Fruit fly (Drosophila melanogaster) whole organism, prepupa: ENCODE results near the gene Bx.
A peak's percentile ranks its signal among the peaks of the same experiment; 100 is the strongest.

Source experiments
- Blimp-1 ChIP-seq: fragments of 200-800 bp; sonication (Bioruptor generic); optimal IDR thresholded peaks from 3 replicates; lab custom pipeline; 2017; ENCODE audit warnings: missing biosample characterization, missing genetic modification characterization, mild to moderate bottlenecking, moderate library complexity, missing genetic modification reagents
- CG10631 ChIP-seq: fragments of 200-800 bp; sonication (Bioruptor generic); optimal IDR thresholded peaks from 2 replicates; lab custom pipeline; 2016; ENCODE audit warnings: missing biosample characterization, missing genetic modification characterization
- CG11762 ChIP-seq: fragments of 200-800 bp; sonication (Bioruptor generic); optimal IDR thresholded peaks from 3 replicates; lab custom pipeline; 2016; ENCODE audit warnings: missing biosample characterization, missing genetic modification characterization; ENCODE audit not compliant: insufficient read depth
- CG11902 ChIP-seq: fragments of 200-800 bp; sonication (Bioruptor generic); optimal IDR thresholded peaks from 3 replicates; lab custom pipeline; 2016; ENCODE audit warnings: missing biosample characterization, missing genetic modification characterization
- CG15336 ChIP-seq: fragments of 200-800 bp; sonication (Bioruptor generic); IDR thresholded peaks from 2 replicates; pipeline ENCODE4 v1.3.6; 2022; ENCODE audit warnings: missing biosample characterization, missing genetic modification characterization
- CG1621 ChIP-seq: fragments of 200-800 bp; sonication (Bioruptor generic); optimal IDR thresholded peaks from 3 replicates; lab custom pipeline; 2018; ENCODE audit warnings: missing biosample characterization, mild to moderate bottlenecking, missing genetic modification characterization
- CG16779 ChIP-seq: fragments of 200-800 bp; sonication (Bioruptor generic); optimal IDR thresholded peaks from 3 replicates; lab custom pipeline; 2017; ENCODE audit warnings: missing biosample characterization, mild to moderate bottlenecking, missing genetic modification characterization
- CG3032 ChIP-seq: fragments of 200-800 bp; optimal IDR thresholded peaks from 2 replicates; lab custom pipeline; 2019; ENCODE audit warnings: missing biosample characterization, mild to moderate bottlenecking, missing genetic modification characterization, moderate library complexity
- CG31627 ChIP-seq: fragments of 200-800 bp; sonication (Bioruptor generic); optimal IDR thresholded peaks from 3 replicates; lab custom pipeline; 2016; ENCODE audit warnings: missing biosample characterization, missing genetic modification characterization
- CG32006 ChIP-seq: fragments of 200-800 bp; sonication (Bioruptor generic); optimal IDR thresholded peaks from 3 replicates; lab custom pipeline; 2017; ENCODE audit warnings: missing biosample characterization, mild to moderate bottlenecking, missing genetic modification characterization
- CG34406 ChIP-seq: fragments of 200-800 bp; sonication (Bioruptor generic); optimal IDR thresholded peaks from 3 replicates; lab custom pipeline; 2016; ENCODE audit warnings: missing biosample characterization, missing genetic modification characterization
- CG3919 ChIP-seq: fragments of 200-800 bp; sonication (Bioruptor generic); optimal IDR thresholded peaks from 3 replicates; lab custom pipeline; 2016; ENCODE audit warnings: missing biosample characterization, missing genetic modification characterization
- CG4318 ChIP-seq: fragments of 200-800 bp; sonication (Bioruptor generic); optimal IDR thresholded peaks from 3 replicates; lab custom pipeline; 2017; ENCODE audit warnings: missing biosample characterization, mild to moderate bottlenecking, missing genetic modification characterization
- CG6163 ChIP-seq: fragments of 200-800 bp; sonication (Bioruptor generic); IDR thresholded peaks from 3 replicates; pipeline ENCODE4 v1.3.6; 2022; ENCODE audit warnings: missing biosample characterization, missing genetic modification characterization
- CG6276 ChIP-seq: fragments of 200-800 bp; sonication (Bioruptor generic); optimal IDR thresholded peaks from 2 replicates; lab custom pipeline; 2017; ENCODE audit warnings: missing biosample characterization, mild to moderate bottlenecking, missing genetic modification characterization
- CG6808 ChIP-seq: fragments of 200-800 bp; sonication (Bioruptor generic); optimal IDR thresholded peaks from 3 replicates; lab custom pipeline; 2017; ENCODE audit warnings: missing biosample characterization, missing genetic modification characterization, mild to moderate bottlenecking, moderate library complexity, missing genetic modification reagents
- CG7368 ChIP-seq: fragments of 200-800 bp; sonication (Bioruptor generic); optimal IDR thresholded peaks from 3 replicates; lab custom pipeline; 2016; ENCODE audit warnings: missing biosample characterization, missing genetic modification characterization
- CG8119 ChIP-seq: fragments of 200-800 bp; sonication (Bioruptor generic); IDR thresholded peaks from 3 replicates; pipeline ENCODE4 v1.3.6; 2022; ENCODE audit warnings: missing biosample characterization, missing genetic modification characterization
- CG8319 ChIP-seq: fragments of 200-800 bp; sonication (Bioruptor generic); optimal IDR thresholded peaks from 3 replicates; lab custom pipeline; 2016; ENCODE audit warnings: missing biosample characterization, missing genetic modification characterization
- CG8632 ChIP-seq: fragments of 200-800 bp; sonication (Bioruptor generic); optimal IDR thresholded peaks from 3 replicates; lab custom pipeline; 2016; ENCODE audit warnings: missing biosample characterization, missing genetic modification characterization
- CG9139 ChIP-seq: fragments of 200-800 bp; sonication (Bioruptor generic); optimal IDR thresholded peaks from 3 replicates; lab custom pipeline; 2017; ENCODE audit warnings: missing biosample characterization, mild to moderate bottlenecking, missing genetic modification characterization
- Eip78C ChIP-seq: fragments of 200-800 bp; sonication (Bioruptor generic); peaks from one replicate; lab custom pipeline; 2016; ENCODE audit warnings: missing biosample characterization, missing genetic modification characterization
- Eip93F ChIP-seq: fragments of 200-800 bp; sonication (Bioruptor generic); optimal IDR thresholded peaks from 2 replicates; lab custom pipeline; 2016; ENCODE audit warnings: missing biosample characterization, mild to moderate bottlenecking, missing genetic modification characterization
- Ets21C ChIP-seq: fragments of 200-800 bp; sonication (Bioruptor generic); optimal IDR thresholded peaks from 3 replicates; lab custom pipeline; 2016; ENCODE audit warnings: missing biosample characterization, missing genetic modification characterization
- Ets96B ChIP-seq: fragments of 200-800 bp; optimal IDR thresholded peaks from 2 replicates; lab custom pipeline; 2019; ENCODE audit warnings: missing biosample characterization, mild to moderate bottlenecking, missing genetic modification characterization, moderate library complexity
- Gug ChIP-seq: fragments of 200-800 bp; sonication (Bioruptor generic); IDR thresholded peaks from 2 replicates; pipeline ENCODE4 v1.3.6; 2022; ENCODE audit warnings: missing biosample characterization, missing genetic modification characterization
- Hr38 ChIP-seq: sonication (Bioruptor generic); optimal IDR thresholded peaks from 2 replicates; lab custom pipeline; 2016; ENCODE audit warnings: missing biosample characterization, missing genetic modification characterization
- Hr39 ChIP-seq: fragments of 200-800 bp; sonication (Bioruptor generic); optimal IDR thresholded peaks from 2 replicates; lab custom pipeline; 2016; ENCODE audit warnings: missing biosample characterization, missing genetic modification characterization
- Hr4 ChIP-seq: fragments of 200-800 bp; sonication (Bioruptor generic); optimal IDR thresholded peaks from 3 replicates; lab custom pipeline; 2016; ENCODE audit warnings: missing biosample characterization, missing genetic modification characterization
- Met ChIP-seq: fragments of 200-800 bp; sonication (Bioruptor generic); optimal IDR thresholded peaks from 3 replicates; lab custom pipeline; 2016; ENCODE audit warnings: missing biosample characterization, missing genetic modification characterization
- OdsH ChIP-seq: fragments of 200-800 bp; sonication (Bioruptor generic); optimal IDR thresholded peaks from 3 replicates; lab custom pipeline; 2016; ENCODE audit warnings: missing biosample characterization, missing genetic modification characterization
- Smox ChIP-seq: fragments of 200-800 bp; sonication (Bioruptor generic); optimal IDR thresholded peaks from 3 replicates; lab custom pipeline; 2016; ENCODE audit warnings: missing biosample characterization, missing genetic modification characterization
- Sox14 ChIP-seq: fragments of 200-800 bp; sonication (Bioruptor generic); optimal IDR thresholded peaks from 3 replicates; lab custom pipeline; 2016; ENCODE audit warnings: missing biosample characterization, missing genetic modification characterization
- Sox15 ChIP-seq: fragments of 200-800 bp; sonication (Bioruptor generic); optimal IDR thresholded peaks from 3 replicates; lab custom pipeline; 2016; ENCODE audit warnings: missing biosample characterization, missing genetic modification characterization
- achi ChIP-seq: fragments of 200-800 bp; sonication (Bioruptor generic); optimal IDR thresholded peaks from 3 replicates; lab custom pipeline; 2016; ENCODE audit warnings: missing biosample characterization, missing genetic modification characterization
- cyc ChIP-seq: fragments of 200-800 bp; sonication (Bioruptor generic); optimal IDR thresholded peaks from 3 replicates; lab custom pipeline; 2016; ENCODE audit warnings: missing biosample characterization, missing genetic modification characterization
- dac ChIP-seq: fragments of 200-800 bp; sonication (Bioruptor generic); optimal IDR thresholded peaks from 2 replicates; lab custom pipeline; 2017; ENCODE audit warnings: missing biosample characterization, mild to moderate bottlenecking, missing genetic modification characterization
- esn ChIP-seq: fragments of 200-800 bp; sonication (Bioruptor generic); optimal IDR thresholded peaks from 2 replicates; lab custom pipeline; 2016; ENCODE audit warnings: missing biosample characterization, mild to moderate bottlenecking, missing genetic modification characterization, moderate library complexity
- fd85E ChIP-seq: fragments of 200-800 bp; sonication (Bioruptor generic); optimal IDR thresholded peaks from 3 replicates; lab custom pipeline; 2016; ENCODE audit warnings: missing biosample characterization, missing genetic modification characterization
- fkh ChIP-seq: fragments of 200-800 bp; sonication (Bioruptor generic); optimal IDR thresholded peaks from 3 replicates; lab custom pipeline; 2017; ENCODE audit warnings: missing biosample characterization, mild to moderate bottlenecking, missing genetic modification characterization, moderate library complexity
- net ChIP-seq: fragments of 200-800 bp; sonication (Bioruptor generic); optimal IDR thresholded peaks from 3 replicates; lab custom pipeline; 2016; ENCODE audit warnings: missing biosample characterization, missing genetic modification characterization
- pdm3 ChIP-seq: fragments of 200-800 bp; sonication (Bioruptor generic); optimal IDR thresholded peaks from 3 replicates; lab custom pipeline; 2016; ENCODE audit warnings: missing biosample characterization, missing genetic modification characterization
- salr ChIP-seq, 2 experiments: fragments of 200-800 bp; sonication (Bioruptor generic); optimal IDR thresholded peaks; 3 replicates each; lab custom pipeline; 2016 to 2018; ENCODE audit warnings: missing biosample characterization in 2 of 2, missing genetic modification characterization in 2 of 2, mild to moderate bottlenecking in 1 of 2
- spab ChIP-seq: fragments of 200-800 bp; sonication (Bioruptor generic); optimal IDR thresholded peaks from 2 replicates; lab custom pipeline; 2017; ENCODE audit warnings: missing biosample characterization, mild to moderate bottlenecking, missing genetic modification characterization, missing genetic modification reagents
- ss ChIP-seq, 2 experiments: fragments of 200-800 bp; sonication (Bioruptor generic); optimal IDR thresholded peaks; 2 replicates in 1 of 2; 3 replicates in 1 of 2; lab custom pipeline; 2017 to 2018; ENCODE audit warnings: mild to moderate bottlenecking in 2 of 2, missing biosample characterization in 2 of 2, missing genetic modification characterization in 2 of 2, moderate library complexity in 1 of 2
- topi ChIP-seq: fragments of 200-800 bp; sonication (Bioruptor generic); optimal IDR thresholded peaks from 3 replicates; lab custom pipeline; 2016; ENCODE audit warnings: missing biosample characterization, missing genetic modification characterization
- vri ChIP-seq: fragments of 200-800 bp; sonication (Bioruptor generic); optimal IDR thresholded peaks from 3 replicates; lab custom pipeline; 2016; ENCODE audit warnings: missing biosample characterization, mild to moderate bottlenecking, missing genetic modification characterization

The Bx gene

dm6 chrX:18544732-18545131, 29.5 kb downstream of the Bx start (continued):
- peak; percentile 42 for TF ChIP-seq net (GFP tag; lab: Kevin White, UChicago)
- peak; percentile 6 for TF ChIP-seq vri (GFP tag; lab: Kevin White, UChicago)

- TF ChIP-seq CG6808 (GFP tag; lab: Kevin White, UChicago) (no peak), CG9139 (GFP tag; lab: Kevin White, UChicago) (no peak), Met (no peak), fd85E (GFP tag; lab: Kevin White, UChicago) (no peak), Blimp-1 (GFP tag; lab: Kevin White, UChicago) (no peak), CG16779 (tag; lab: Kevin White, UChicago) (no peak), CG7368 (no peak), cyc (GFP tag; lab: Kevin White, UChicago) (no peak), Smox (GFP tag; lab: Kevin White, UChicago) (no peak), CG6163 (no peak), Gug (no peak), achi (GFP tag; lab: Kevin White, UChicago) (no peak)
Observed at dm6 chrX:18545157-18545556, 29.9 kb downstream of the Bx start.

- TF ChIP-seq Ets21C (GFP tag; lab: Kevin White, UChicago), result peak; percentile 12
- peak; percentile 17 for TF ChIP-seq CG8632 (GFP tag; lab: Kevin White, UChicago)
- no peak for TF ChIP-seq CG11902 (GFP tag; lab: Kevin White, UChicago)
- peak; percentile 59 for TF ChIP-seq CG6276 (GFP tag; lab: Kevin White, UChicago)
- TF ChIP-seq Sox15 (GFP tag; lab: Kevin White, UChicago), result peak; percentile 35
- peak; percentile 77 for TF ChIP-seq pdm3
- TF ChIP-seq Hr4, result peak; percentile 82
- TF ChIP-seq fkh (GFP tag; lab: Kevin White, UChicago), result peak; percentile 29
- TF ChIP-seq CG31627 (GFP tag; lab: Kevin White, UChicago), result peak; percentile 58
- TF ChIP-seq CG8319 (GFP tag; lab: Kevin White, UChicago), result no peak
- TF ChIP-seq Eip78C (GFP tag; lab: Kevin White, UChicago), result peak; percentile 81
- TF ChIP-seq CG11762 (GFP tag; lab: Kevin White, UChicago), result peak; percentile 19
- TF ChIP-seq ss (GFP tag; optimal IDR thresholded peaks at IDR 0.05; lab: Kevin White, UChicago), result no peak
- peak; percentile 27 for TF ChIP-seq CG3919 (GFP tag; lab: Kevin White, UChicago)
- no peak for TF ChIP-seq CG7368
- peak; percentile 41 for TF ChIP-seq dac
- TF ChIP-seq cyc (GFP tag; lab: Kevin White, UChicago), result peak; percentile 39
- TF ChIP-seq Sox14 (GFP tag; lab: Kevin White, UChicago), result peak; percentile 51
- peak; percentile 56 for TF ChIP-seq esn
- TF ChIP-seq OdsH (GFP tag; lab: Kevin White, UChicago), result peak; percentile 67
- peak; percentile 85 for TF ChIP-seq CG6163
- TF ChIP-seq Hr38 (GFP tag; lab: Kevin White, UChicago), result no peak
- TF ChIP-seq CG6808 (GFP tag; lab: Kevin White, UChicago), result peak; percentile 8
- peak; percentile 26 for TF ChIP-seq CG3032 (tag; lab: Kevin White, UChicago)
- TF ChIP-seq spab, result no peak
- TF ChIP-seq Hr39, result peak; percentile 61
- peak; percentile 11 for TF ChIP-seq CG1621 (tag; lab: Kevin White, UChicago)
- peak; percentile 85 for TF ChIP-seq CG8119 (GFP tag; lab: Robert Waterston, UW)
- TF ChIP-seq fd85E (GFP tag; lab: Kevin White, UChicago), result no peak
- TF ChIP-seq Met, result peak; percentile 42
- peak; percentile 20 for TF ChIP-seq CG34406 (GFP tag; lab: Kevin White, UChicago)
- TF ChIP-seq CG15336 (GFP tag; lab: Robert Waterston, UW), result peak; percentile 91
- TF ChIP-seq salr (GFP tag; optimal IDR thresholded peaks at IDR 0.05; lab: Kevin White, UChicago), result peak; percentile 8 to 25
- TF ChIP-seq vri (GFP tag; lab: Kevin White, UChicago), result peak; percentile 66
- peak; percentile 38 for TF ChIP-seq CG10631
- peak; percentile 62 for TF ChIP-seq CG4318 (GFP tag; lab: Kevin White, UChicago)
- TF ChIP-seq net (GFP tag; lab: Kevin White, UChicago), result peak; percentile 45
- no peak for TF ChIP-seq CG9139 (GFP tag; lab: Kevin White, UChicago)
- TF ChIP-seq CG32006 (GFP tag; lab: Kevin White, UChicago), result peak; percentile 86
- peak; percentile 38 for TF ChIP-seq topi (GFP tag; lab: Kevin White, UChicago)
- no peak for TF ChIP-seq Eip93F (GFP tag; lab: Kevin White, UChicago)
- peak; percentile 37 for TF ChIP-seq Ets96B (tag; lab: Kevin White, UChicago)
Observed at dm6 chrX:18546785-18547184, 31.6 kb downstream of the Bx start.
